Fruit fly (Drosophila melanogaster) whole organism, adult: Measurements from ENCODE around the gene CG31926.

ENCODE experiments used
- Clk ChIP-seq: fragments of 200-800 bp; sonication (Bioruptor generic); optimal IDR thresholded peaks from 2 replicates; lab custom pipeline; 2017; ENCODE audit warnings: missing biosample characterization, missing genetic modification characterization
- Crg-1 ChIP-seq: fragments of 200-800 bp; sonication (Bioruptor generic); optimal IDR thresholded peaks from 2 replicates; lab custom pipeline; 2016; ENCODE audit warnings: missing biosample characterization, missing genetic modification characterization

DNA sequence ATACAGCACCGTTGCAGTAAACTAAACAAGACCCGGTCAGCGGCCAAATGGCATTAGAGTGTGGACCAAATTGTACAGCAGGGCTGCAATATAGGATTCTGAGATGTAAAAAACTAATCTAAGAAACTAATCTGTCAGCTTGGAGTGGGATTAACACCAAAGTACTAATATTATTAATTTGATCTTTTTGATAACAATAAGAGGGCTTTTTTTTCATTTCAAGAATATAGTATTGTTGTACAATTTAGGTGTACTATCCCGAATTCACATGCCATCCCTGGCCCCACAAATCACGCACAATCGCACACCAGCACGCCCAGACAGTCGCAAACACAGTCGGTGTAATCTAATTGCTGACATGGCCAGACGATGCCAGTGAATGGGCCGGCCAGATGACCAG is 42.9 kb downstream of the CG31926 start:
- no peak for TF ChIP-seq Clk
- no peak for TF ChIP-seq Crg-1 (GFP tag; lab: Kevin White, UChicago)
